Worm (Caenorhabditis elegans): ENCODE data around the gene pde-4.

DNA sequence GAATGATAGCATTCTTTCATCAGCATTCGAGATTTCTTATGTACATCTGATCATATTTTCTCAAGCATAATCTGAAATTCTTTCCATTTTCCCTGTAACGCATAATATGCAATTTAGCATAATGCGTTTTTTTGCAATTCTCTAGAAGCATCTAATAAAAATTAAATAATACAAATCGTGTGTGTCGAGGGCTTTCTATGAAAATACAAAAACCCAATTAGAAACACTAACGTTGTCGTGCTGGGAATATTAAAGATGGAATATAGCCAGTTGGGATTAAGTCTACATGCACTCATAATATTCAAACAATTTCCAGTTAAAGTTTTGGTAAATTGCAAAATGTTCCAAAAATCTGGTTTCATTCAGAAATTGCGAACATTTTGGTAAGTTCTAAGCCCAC lies 33.5 kb upstream of the pde-4 start, which contains the start of gene F18A1.1:
- TF ChIP-seq ama-1 (optimal IDR thresholded peaks at IDR 0.05) = no peak
- no peak for TF ChIP-seq scrt-1 (GFP tag; IDR thresholded peaks at IDR 0.05)
- no peak for TF ChIP-seq flt-1 (GFP tag; IDR thresholded peaks at IDR 0.05)
- no peak for TF ChIP-seq hmbx-1 (tag; optimal IDR thresholded peaks at IDR 0.05)
- TF ChIP-seq hnd-1 (tag; optimal IDR thresholded peaks at IDR 0.05) = no peak
- no peak for TF ChIP-seq tbx-11 (GFP tag; IDR thresholded peaks at IDR 0.05)
- no peak for TF ChIP-seq ceh-36 (tag; optimal IDR thresholded peaks at IDR 0.05)
- TF ChIP-seq aly-1 (tag; optimal IDR thresholded peaks at IDR 0.05) = no peak
- no peak for TF ChIP-seq F13C5.2 (tag; optimal IDR thresholded peaks at IDR 0.05)
- no peak for TF ChIP-seq pes-1 (GFP tag; IDR thresholded peaks at IDR 0.05)

All from whole organism, early embryonic.